Fruit fly (Drosophila melanogaster): ENCODE data around the gene NANS.

DNA sequence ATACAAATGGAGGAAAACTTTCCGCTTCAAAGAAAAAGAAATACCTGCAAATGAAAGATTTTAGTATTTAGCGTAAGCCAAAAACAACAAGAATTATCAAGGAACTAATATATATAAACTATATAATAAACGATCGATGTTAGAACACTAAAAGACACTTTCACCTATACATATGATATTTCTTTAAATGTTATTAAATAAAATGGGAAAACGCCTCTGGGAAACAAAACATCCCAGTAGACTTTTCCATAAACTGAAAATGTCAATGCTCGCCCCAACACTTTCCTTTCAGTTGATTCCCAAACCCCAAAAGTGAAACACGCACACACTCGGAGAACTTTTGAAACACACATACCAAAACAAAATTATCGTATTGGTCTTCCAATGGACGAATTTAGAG, 21.0 kb downstream of the NANS start, which contains the start of gene vrs:
- TF ChIP-seq CG10631 (GFP tag; optimal IDR thresholded peaks at IDR 0.05) (no peak), Gug (GFP tag; IDR thresholded peaks at IDR 0.05) (no peak), CG4318 (GFP tag; optimal IDR thresholded peaks at IDR 0.05) (no peak), Met (GFP tag; optimal IDR thresholded peaks at IDR 0.05) (no peak), esn (GFP tag; optimal IDR thresholded peaks at IDR 0.05) (no peak), CG16779 (tag; optimal IDR thresholded peaks at IDR 0.05) (no peak), Ets21C (GFP tag; optimal IDR thresholded peaks at IDR 0.05) (no peak), CG1621 (tag; optimal IDR thresholded peaks at IDR 0.05) (no peak), Blimp-1 (GFP tag; optimal IDR thresholded peaks at IDR 0.05) (no peak), CG31627 (GFP tag; optimal IDR thresholded peaks at IDR 0.05) (no peak), cyc (GFP tag; optimal IDR thresholded peaks at IDR 0.05) (no peak), CG7368 (GFP tag; optimal IDR thresholded peaks at IDR 0.05) (no peak)
